Fruit fly (Drosophila melanogaster) whole organism, adult: Measurements from ENCODE around the gene CG7739.

Source experiments
- CG11617 ChIP-seq: fragments of 200-800 bp; sonication (Bioruptor generic); optimal IDR thresholded peaks from 2 replicates; lab custom pipeline; 2017; ENCODE audit warnings: mild to moderate bottlenecking, missing biosample characterization, missing genetic modification reagents, missing genetic modification characterization
- CG12768 ChIP-seq: fragments of 200-800 bp; sonication (Bioruptor generic); optimal IDR thresholded peaks from 2 replicates; lab custom pipeline; 2017; ENCODE audit warnings: missing biosample characterization, missing genetic modification characterization, mild to moderate bottlenecking, moderate library complexity, missing genetic modification reagents
- CG14711 ChIP-seq: fragments of 200-800 bp; sonication (Bioruptor generic); optimal IDR thresholded peaks from 2 replicates; lab custom pipeline; 2018; ENCODE audit warnings: missing biosample characterization, mild to moderate bottlenecking, missing genetic modification characterization, moderate library complexity
- CG1620 ChIP-seq: fragments of 200-800 bp; sonication (Bioruptor generic); optimal IDR thresholded peaks from 2 replicates; lab custom pipeline; 2016; ENCODE audit warnings: missing biosample characterization, missing genetic modification characterization
- CG33017 ChIP-seq: fragments of 200-800 bp; sonication (Bioruptor generic); optimal IDR thresholded peaks from 2 replicates; lab custom pipeline; 2018; ENCODE audit warnings: missing biosample characterization, mild to moderate bottlenecking, missing genetic modification characterization, moderate library complexity
- CG5204 ChIP-seq: fragments of 200-800 bp; sonication (Bioruptor generic); optimal IDR thresholded peaks from 2 replicates; lab custom pipeline; 2016; ENCODE audit warnings: missing biosample characterization, missing genetic modification characterization
- CG7045 ChIP-seq: fragments of 200-800 bp; sonication (Bioruptor generic); optimal IDR thresholded peaks from 2 replicates; lab custom pipeline; 2017; ENCODE audit warnings: missing biosample characterization, mild to moderate bottlenecking, missing genetic modification characterization
- CG7101 ChIP-seq: fragments of 200-800 bp; sonication (Bioruptor generic); optimal IDR thresholded peaks from 2 replicates; lab custom pipeline; 2018; ENCODE audit warnings: missing biosample characterization, mild to moderate bottlenecking, missing genetic modification characterization, moderate library complexity
- Clk ChIP-seq: fragments of 200-800 bp; sonication (Bioruptor generic); optimal IDR thresholded peaks from 2 replicates; lab custom pipeline; 2017; ENCODE audit warnings: missing biosample characterization, missing genetic modification characterization
- Crg-1 ChIP-seq: fragments of 200-800 bp; sonication (Bioruptor generic); optimal IDR thresholded peaks from 2 replicates; lab custom pipeline; 2016; ENCODE audit warnings: missing biosample characterization, missing genetic modification characterization
- Hr96 ChIP-seq: fragments of 200-800 bp; sonication (Bioruptor generic); optimal IDR thresholded peaks from 2 replicates; lab custom pipeline; 2016; ENCODE audit warnings: missing biosample characterization, missing genetic modification characterization
- Mnt ChIP-seq: fragments of 200-800 bp; sonication (Bioruptor generic); optimal IDR thresholded peaks from 2 replicates; lab custom pipeline; 2016; ENCODE audit warnings: missing biosample characterization, mild to moderate bottlenecking, missing genetic modification characterization
- bab1 ChIP-seq: fragments of 200-800 bp; sonication (Bioruptor generic); optimal IDR thresholded peaks from 3 replicates; lab custom pipeline; 2019; ENCODE audit warnings: missing biosample characterization, mild to moderate bottlenecking, missing genetic modification characterization, moderate library complexity
- cic ChIP-seq: fragments of 200-800 bp; sonication (Bioruptor generic); optimal IDR thresholded peaks from 2 replicates; lab custom pipeline; 2017; ENCODE audit warnings: missing biosample characterization, mild to moderate bottlenecking, missing genetic modification characterization, moderate library complexity
- cnc ChIP-seq, 2 experiments: fragments of >200 bp; optimal IDR thresholded peaks; 2 replicates each; lab custom pipeline; 2017
- kay ChIP-seq: fragments of 200-800 bp; sonication (Bioruptor generic); peaks from one replicate; lab custom pipeline; 2016; ENCODE audit warnings: missing biosample characterization, missing genetic modification characterization, borderline replicate concordance
- ovo ChIP-seq: fragments of 200-800 bp; sonication (Bioruptor generic); optimal IDR thresholded peaks from 2 replicates; lab custom pipeline; 2016; ENCODE audit warnings: missing biosample characterization, missing genetic modification characterization
- pad ChIP-seq: fragments of 200-800 bp; sonication (Bioruptor generic); optimal IDR thresholded peaks from 3 replicates; lab custom pipeline; 2017; ENCODE audit warnings: missing biosample characterization, missing genetic modification characterization, mild to moderate bottlenecking, moderate library complexity, missing genetic modification reagents
- tj ChIP-seq: fragments of 200-800 bp; sonication (Bioruptor generic); optimal IDR thresholded peaks from 3 replicates; lab custom pipeline; 2017; ENCODE audit warnings: missing biosample characterization, mild to moderate bottlenecking, missing genetic modification characterization, moderate library complexity
- toe ChIP-seq: fragments of 200-800 bp; sonication (Bioruptor generic); optimal IDR thresholded peaks from 2 replicates; lab custom pipeline; 2016; ENCODE audit warnings: missing biosample characterization, missing genetic modification characterization

Gene CG7739

DNA sequence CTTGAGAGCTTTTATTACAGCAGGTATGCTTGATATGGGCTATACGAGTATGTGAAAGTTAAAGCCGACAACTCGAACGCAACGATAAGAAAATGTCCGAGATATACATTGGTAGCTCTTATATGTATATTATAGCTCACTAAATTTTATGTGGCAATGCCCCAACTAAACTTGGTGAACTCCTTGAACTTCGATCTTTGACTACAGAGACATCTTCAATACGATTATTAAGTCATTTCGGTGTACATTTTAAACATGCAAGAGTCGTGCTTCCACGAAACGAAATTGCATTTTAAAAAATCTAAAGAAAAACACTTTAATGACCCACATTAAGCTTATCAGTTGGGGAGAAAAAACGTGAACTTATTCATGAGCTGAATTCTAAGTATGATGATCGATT lies 26.3 kb downstream of the CG7739 start:
- TF ChIP-seq kay (GFP tag; lab: Kevin White, UChicago) (peak; percentile 38), toe (GFP tag; lab: Kevin White, UChicago) (no peak)

DNA sequence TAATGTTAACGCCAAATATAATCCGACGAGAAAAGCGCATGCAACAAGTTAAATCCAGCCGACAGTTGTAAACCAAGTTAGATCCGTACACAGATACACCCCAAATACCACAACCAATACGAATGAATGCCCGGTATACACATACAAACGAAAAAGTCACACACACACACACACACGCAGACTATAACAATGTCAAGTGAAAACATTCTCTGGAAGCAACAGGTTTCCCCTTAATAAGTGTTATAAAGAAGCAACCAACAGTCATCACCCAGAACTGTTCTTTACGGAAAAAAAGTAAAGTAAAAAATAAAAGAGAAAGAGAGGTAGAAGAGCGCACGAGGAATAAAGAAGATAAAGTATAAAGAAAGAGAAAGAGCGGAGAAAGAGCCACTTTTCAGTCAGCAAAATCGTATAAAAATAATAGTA lies 27.1 kb downstream of the CG7739 start:
- TF ChIP-seq cic (no peak), pad (GFP tag; lab: Kevin White, UChicago) (peak; percentile 92), CG1620 (no peak), CG7045 (GFP tag; lab: Kevin White, UChicago) (no peak)

DNA sequence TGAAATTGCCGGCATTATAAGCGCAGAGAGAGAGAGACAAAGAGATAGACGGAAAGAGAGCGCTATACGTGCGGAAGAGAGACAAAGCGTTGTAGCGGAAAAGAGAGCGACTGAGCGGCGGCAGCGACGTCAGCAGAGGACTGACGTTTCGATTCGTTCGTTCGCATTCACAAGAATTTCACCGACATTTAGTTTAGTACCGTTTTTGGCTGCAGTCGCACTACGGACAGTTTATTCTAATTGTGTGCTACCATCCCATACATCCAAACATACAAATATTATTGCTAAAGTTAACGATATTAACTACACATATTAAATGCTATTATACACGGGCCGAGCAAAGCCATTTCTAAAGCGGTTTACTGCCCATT lies 27.7 kb downstream of the CG7739 start, which contains the start of gene CrebA:
TSS of gene CrebA (plus strand) at position 168 of the 371 bp plus-strand sequence.
- TF ChIP-seq tj (GFP tag; lab: Kevin White, UChicago) (no peak), kay (GFP tag; lab: Kevin White, UChicago) (peak; percentile 21), CG14711 (no peak)

DNA sequence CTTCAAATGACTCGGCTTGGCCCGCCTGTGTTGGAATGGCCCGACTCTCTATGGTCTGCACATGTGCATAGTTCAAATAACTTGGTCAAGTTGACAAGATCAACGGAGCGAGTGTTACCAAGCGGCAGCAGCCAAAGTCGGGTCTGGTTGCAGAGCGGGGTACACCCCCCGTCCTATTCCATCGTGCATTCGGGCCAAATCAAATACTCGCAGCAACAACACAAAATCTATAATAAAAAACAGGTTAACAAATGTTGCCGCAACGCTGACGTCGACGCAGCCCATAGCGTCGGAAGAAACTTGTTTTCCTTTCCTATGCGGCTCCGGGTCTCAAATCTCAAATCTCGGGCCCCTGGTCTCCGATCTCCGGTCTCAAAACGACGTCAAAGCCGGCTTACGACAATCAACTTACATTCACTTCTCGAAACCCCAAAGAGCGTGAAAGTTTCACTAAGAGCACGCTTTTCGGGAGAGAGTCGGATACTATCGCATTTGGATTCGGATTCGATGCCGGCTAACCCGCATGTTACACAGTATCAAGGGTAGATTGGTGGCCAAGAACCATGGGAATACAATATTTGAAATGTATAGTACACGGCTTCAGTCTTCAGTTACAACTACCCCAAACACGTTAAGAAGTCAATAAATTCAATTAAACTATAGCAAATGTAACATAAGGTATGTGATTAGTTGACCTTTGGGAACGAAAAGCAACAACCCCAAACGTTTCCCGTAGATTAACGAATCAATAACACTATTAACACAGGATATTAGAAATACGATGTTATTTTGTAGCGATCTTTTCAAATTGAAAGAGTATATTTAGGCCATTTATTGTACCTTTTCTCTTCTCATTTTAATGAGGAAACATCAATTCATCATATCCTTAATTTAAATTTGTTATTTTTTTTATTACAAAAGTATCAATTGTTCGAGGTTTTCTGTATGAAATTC lies 28.3 kb downstream of the CG7739 start:
- TF ChIP-seq Mnt (GFP tag; lab: Kevin White, UChicago) (peak; percentile 55), CG5204 (GFP tag; lab: Kevin White, UChicago) (peak; percentile 78), CG1620 (peak; percentile 30), CG7101 (tag; lab: Kevin White, UChicago) (peak; percentile 59), bab1 (peak; percentile 28), cnc (optimal IDR thresholded peaks at IDR 0.05; lab: Kevin White, UChicago) (no peak), Crg-1 (peak; percentile 61), ovo (GFP tag; lab: Kevin White, UChicago) (no peak), CG11617 (GFP tag; lab: Kevin White, UChicago) (peak; percentile 86), tj (GFP tag; lab: Kevin White, UChicago) (peak; percentile 56), toe (GFP tag; lab: Kevin White, UChicago) (peak; percentile 79), Clk (GFP tag; lab: Kevin White, UChicago) (peak; percentile 13), Hr96 (GFP tag; lab: Kevin White, UChicago) (peak; percentile 64), CG7045 (GFP tag; lab: Kevin White, UChicago) (peak; percentile 60), CG12768 (peak; percentile 51), CG14711 (no peak), cic (no peak), CG33017 (tag; lab: Kevin White, UChicago) (peak; percentile 43), pad (GFP tag; lab: Kevin White, UChicago) (peak; percentile 40), kay (GFP tag; lab: Kevin White, UChicago) (no peak)

DNA sequence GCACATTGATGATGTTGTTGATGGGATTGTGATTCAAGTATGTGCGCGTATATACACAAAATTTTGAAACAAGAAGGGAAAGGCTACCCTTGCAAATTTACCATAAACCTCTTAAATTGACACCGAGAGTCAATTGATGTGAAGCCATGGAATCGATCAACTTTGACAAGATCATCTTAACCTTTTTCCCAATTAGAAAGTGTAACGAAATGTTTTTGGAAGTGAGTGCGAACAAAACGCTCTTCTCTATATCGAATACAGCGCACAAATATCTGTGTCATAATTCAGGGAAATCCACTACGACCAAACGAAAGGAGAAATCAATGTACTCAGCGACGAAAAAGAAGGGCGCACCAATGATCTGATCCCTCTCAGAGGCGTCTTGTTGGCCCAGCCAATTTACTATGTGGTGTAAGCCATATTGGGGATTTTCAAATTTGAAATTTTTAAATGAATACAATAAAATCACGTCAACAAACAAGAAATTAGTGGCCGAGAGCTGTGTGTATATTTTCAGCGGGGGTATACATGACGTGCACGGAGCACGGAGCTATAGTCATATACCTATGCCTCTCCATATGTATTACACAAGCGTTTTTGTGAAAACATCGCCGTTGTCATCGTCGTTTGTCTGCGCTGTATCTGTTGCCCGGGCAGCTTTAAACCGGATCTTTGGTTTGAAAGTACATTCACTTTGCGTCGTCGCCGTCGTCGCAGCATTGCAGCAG lies 29.3 kb downstream of the CG7739 start:
- TF ChIP-seq Hr96 (GFP tag; lab: Kevin White, UChicago) (peak; percentile 7), CG1620 (no peak), CG5204 (GFP tag; lab: Kevin White, UChicago) (peak; percentile 23), CG7101 (tag; lab: Kevin White, UChicago) (peak; percentile 14), kay (GFP tag; lab: Kevin White, UChicago) (peak; percentile 85), CG14711 (peak; percentile 24)

DNA sequence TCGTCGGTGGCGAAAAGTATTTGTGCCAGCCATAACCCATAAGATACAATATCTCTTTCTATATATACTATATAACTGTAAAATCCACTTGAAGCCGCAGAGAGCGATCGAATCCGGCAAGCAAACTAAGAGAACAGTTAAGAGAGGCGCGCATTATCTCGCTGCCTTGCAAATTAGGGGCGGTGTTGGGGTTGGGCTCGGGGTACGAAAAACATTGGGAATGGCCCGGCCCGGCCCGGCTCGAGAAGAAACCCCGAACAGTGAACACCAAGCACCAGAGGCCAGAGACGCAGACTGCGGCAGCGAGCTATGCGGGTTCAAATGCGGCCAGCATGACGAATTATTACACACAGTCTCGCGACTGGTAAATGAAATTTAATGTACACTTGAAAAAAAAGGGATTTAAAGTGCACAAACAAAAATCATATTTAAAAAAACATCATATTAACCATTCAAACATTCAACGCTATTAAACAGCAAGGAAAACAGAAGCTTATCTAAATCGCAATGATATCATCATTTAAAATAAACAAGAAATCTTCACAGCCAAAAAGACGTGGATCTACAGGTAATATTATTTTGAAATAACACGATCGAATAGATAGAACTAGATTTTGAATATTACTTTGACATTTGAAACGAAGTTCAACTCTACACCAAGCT lies 30.4 kb downstream of the CG7739 start:
- peak; percentile 82 for TF ChIP-seq CG12768
- peak; percentile 23 for TF ChIP-seq CG14711
- TF ChIP-seq Clk (GFP tag; lab: Kevin White, UChicago) = no peak
- no peak for TF ChIP-seq CG1620
- TF ChIP-seq bab1 = no peak
- TF ChIP-seq CG11617 (GFP tag; lab: Kevin White, UChicago) = no peak
- peak; percentile 5 for TF ChIP-seq toe (GFP tag; lab: Kevin White, UChicago)
- TF ChIP-seq ovo (GFP tag; lab: Kevin White, UChicago) = peak; percentile 57
- TF ChIP-seq CG7045 (GFP tag; lab: Kevin White, UChicago) = no peak
- no peak for TF ChIP-seq CG7101 (tag; lab: Kevin White, UChicago)
- peak; percentile 23 for TF ChIP-seq Hr96 (GFP tag; lab: Kevin White, UChicago)
- TF ChIP-seq cic = no peak
- no peak for TF ChIP-seq Crg-1
- TF ChIP-seq kay (GFP tag; lab: Kevin White, UChicago) = peak; percentile 83
- TF ChIP-seq CG33017 (tag; lab: Kevin White, UChicago) = no peak
- peak; percentile 2 for TF ChIP-seq CG5204 (GFP tag; lab: Kevin White, UChicago)
- peak; percentile 22 for TF ChIP-seq tj (GFP tag; lab: Kevin White, UChicago)
- TF ChIP-seq pad (GFP tag; lab: Kevin White, UChicago) = no peak
